Fruit fly (Drosophila melanogaster): Measurements from ENCODE around the gene Jon99Fi.

The Jon99Fi gene

dm6 chr3R:30455817-30456544, 32.8 kb upstream of the Jon99Fi start, which contains the start of gene aralar1:
Gene aralar1, minus strand, starts transcription at chr3R:30455867.
- TF ChIP-seq ss (GFP tag; optimal IDR thresholded peaks at IDR 0.05) (no peak), cyc (GFP tag; optimal IDR thresholded peaks at IDR 0.05) (no peak), dsx (GFP tag; optimal IDR thresholded peaks at IDR 0.05; ENCODE audit: poor library complexity, severe bottlenecking) (no peak), Hr39 (GFP tag; optimal IDR thresholded peaks at IDR 0.05) (no peak), spab (GFP tag; optimal IDR thresholded peaks at IDR 0.05) (no peak), CG16779 (tag; optimal IDR thresholded peaks at IDR 0.05) (no peak), svp (GFP tag) (no peak), CG8319 (GFP tag; optimal IDR thresholded peaks at IDR 0.05) (no peak), Sox102F (GFP tag; optimal IDR thresholded peaks at IDR 0.05) (no peak), Ets96B (tag; optimal IDR thresholded peaks at IDR 0.05) (no peak), vri (GFP tag; optimal IDR thresholded peaks at IDR 0.05) (no peak), Sox15 (GFP tag; optimal IDR thresholded peaks at IDR 0.05) (no peak), fkh (GFP tag; optimal IDR thresholded peaks at IDR 0.05) (no peak), topi (GFP tag; optimal IDR thresholded peaks at IDR 0.05) (no peak), Gug (GFP tag; IDR thresholded peaks at IDR 0.05) (no peak), Hr38 (GFP tag; optimal IDR thresholded peaks at IDR 0.05) (no peak), CG11762 (GFP tag; optimal IDR thresholded peaks at IDR 0.05; ENCODE audit: insufficient read depth) (no peak), Ets21C (GFP tag; optimal IDR thresholded peaks at IDR 0.05) (no peak)

- TF ChIP-seq Sox102F (GFP tag; optimal IDR thresholded peaks at IDR 0.05), result no peak
- TF ChIP-seq Eip78C (GFP tag), result peak; percentile 8
These were observed 29.5 kb upstream of the Jon99Fi start, which contains the start of the genes CG2224 and CDase for dm6 chr3R:30459066-30459935. Gene CG2224, minus strand, starts transcription at chr3R:30459300. Gene CDase, plus strand, starts transcription at chr3R:30459521.

dm6 chr3R:30460187-30460586, 28.6 kb upstream of the Jon99Fi start:
- no peak for TF ChIP-seq Sox14 (GFP tag; optimal IDR thresholded peaks at IDR 0.05)
- TF ChIP-seq topi (GFP tag; optimal IDR thresholded peaks at IDR 0.05), result no peak
- TF ChIP-seq Eip78C (GFP tag), result peak; percentile 26
- no peak for TF ChIP-seq cyc (GFP tag; optimal IDR thresholded peaks at IDR 0.05)
- TF ChIP-seq CG6808 (GFP tag; optimal IDR thresholded peaks at IDR 0.05), result no peak
- no peak for TF ChIP-seq CG7368 (GFP tag; optimal IDR thresholded peaks at IDR 0.05)
- TF ChIP-seq Ets21C (GFP tag; optimal IDR thresholded peaks at IDR 0.05), result no peak
- TF ChIP-seq dsx (GFP tag; optimal IDR thresholded peaks at IDR 0.05; ENCODE audit: poor library complexity, severe bottlenecking), result no peak
- no peak for TF ChIP-seq CG11902 (GFP tag; optimal IDR thresholded peaks at IDR 0.05)
- TF ChIP-seq CG6276 (GFP tag; optimal IDR thresholded peaks at IDR 0.05), result no peak
- TF ChIP-seq CG8319 (GFP tag; optimal IDR thresholded peaks at IDR 0.05), result no peak
- TF ChIP-seq Ets96B (tag; optimal IDR thresholded peaks at IDR 0.05), result no peak
- TF ChIP-seq esn (GFP tag; optimal IDR thresholded peaks at IDR 0.05), result no peak
- TF ChIP-seq Eip75B (GFP tag; optimal IDR thresholded peaks at IDR 0.05), result no peak
- no peak for TF ChIP-seq CG32006 (GFP tag; optimal IDR thresholded peaks at IDR 0.05)
- TF ChIP-seq ss (GFP tag; optimal IDR thresholded peaks at IDR 0.05), result no peak
- TF ChIP-seq CG15336 (GFP tag; IDR thresholded peaks at IDR 0.05), result peak; percentile 18; the same call in 1 of the 2 replicates
- TF ChIP-seq achi (GFP tag; optimal IDR thresholded peaks at IDR 0.05), result no peak
- peak; percentile 10; the same call in 1 of the 3 replicates for TF ChIP-seq eg (GFP tag; IDR thresholded peaks at IDR 0.05)
- TF ChIP-seq Blimp-1 (GFP tag; optimal IDR thresholded peaks at IDR 0.05), result no peak
- TF ChIP-seq CG1621 (tag; optimal IDR thresholded peaks at IDR 0.05), result no peak
- TF ChIP-seq CG16779 (tag; optimal IDR thresholded peaks at IDR 0.05), result no peak
- no peak for TF ChIP-seq CG8119 (GFP tag; IDR thresholded peaks at IDR 0.05)
- no peak for TF ChIP-seq CG4318 (GFP tag; optimal IDR thresholded peaks at IDR 0.05)
- TF ChIP-seq Smox (GFP tag; optimal IDR thresholded peaks at IDR 0.05), result no peak
- no peak for TF ChIP-seq OdsH (GFP tag; optimal IDR thresholded peaks at IDR 0.05)
- TF ChIP-seq vri (GFP tag; optimal IDR thresholded peaks at IDR 0.05), result no peak
- no peak for TF ChIP-seq Sox102F (GFP tag; optimal IDR thresholded peaks at IDR 0.05)
- peak; percentile 41; the same call in 1 of the 3 replicates for TF ChIP-seq CG6163 (GFP tag; IDR thresholded peaks at IDR 0.05)
- TF ChIP-seq spab (GFP tag; optimal IDR thresholded peaks at IDR 0.05), result no peak
- no peak for TF ChIP-seq CG3919 (GFP tag; optimal IDR thresholded peaks at IDR 0.05)
- no peak for TF ChIP-seq CG31627 (GFP tag; optimal IDR thresholded peaks at IDR 0.05)
- TF ChIP-seq CG11294 (GFP tag; IDR thresholded peaks at IDR 0.05), result no peak
- TF ChIP-seq Sox15 (GFP tag; optimal IDR thresholded peaks at IDR 0.05), result no peak
- TF ChIP-seq Met (GFP tag; optimal IDR thresholded peaks at IDR 0.05), result no peak
- no peak for TF ChIP-seq Gug (GFP tag; IDR thresholded peaks at IDR 0.05)
- no peak for TF ChIP-seq Hr4 (GFP tag; optimal IDR thresholded peaks at IDR 0.05)
- no peak for TF ChIP-seq CG11762 (GFP tag; optimal IDR thresholded peaks at IDR 0.05; ENCODE audit: insufficient read depth)
- TF ChIP-seq Hr39 (GFP tag; optimal IDR thresholded peaks at IDR 0.05), result no peak

All from whole organism, prepupa.